Fruit fly (Drosophila melanogaster): ENCODE data around the gene Dd.

The Dd gene

DNA sequence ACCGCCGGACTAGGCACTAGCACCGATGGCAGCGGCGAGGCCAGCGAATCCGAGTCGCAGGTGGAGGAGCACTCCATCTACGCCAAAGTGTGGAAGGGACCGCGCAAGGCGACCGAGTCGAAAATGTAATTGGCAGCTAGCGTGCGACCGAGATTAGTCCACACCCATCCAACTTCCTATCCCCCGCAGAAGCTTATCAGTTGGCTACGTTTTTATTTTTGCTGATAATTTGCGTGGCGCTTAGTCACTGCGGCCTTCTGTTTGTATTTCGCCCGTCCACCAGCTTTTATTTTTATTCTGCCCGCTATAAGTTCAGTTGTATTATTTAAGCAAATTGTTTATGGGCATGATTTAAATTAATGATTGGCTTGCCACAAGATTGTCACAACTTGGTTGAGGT, 29.7 kb upstream of the Dd start:
- TF ChIP-seq cas (GFP tag; IDR thresholded peaks at IDR 0.05): no peak
- TF ChIP-seq CG34376 (GFP tag; optimal IDR thresholded peaks at IDR 0.05): peak; percentile 29
- no peak for TF ChIP-seq CG6254 (GFP tag; optimal IDR thresholded peaks at IDR 0.05)
- no peak for TF ChIP-seq phol (tag; optimal IDR thresholded peaks at IDR 0.05)
- TF ChIP-seq Atf-2 (GFP tag; optimal IDR thresholded peaks at IDR 0.05): no peak
- 0 out of 2 replicates have a peak, but pooled peaks have one; percentile 21 for TF ChIP-seq GATAe (GFP tag; conservative IDR thresholded peaks at IDR 0.05)
- no peak for TF ChIP-seq wor (GFP tag; IDR thresholded peaks at IDR 0.05)
- peak; percentile 71 for TF ChIP-seq exex (tag; optimal IDR thresholded peaks at IDR 0.05)
- peak; percentile 98 for TF ChIP-seq sug (tag; optimal IDR thresholded peaks at IDR 0.05)

DNA sequence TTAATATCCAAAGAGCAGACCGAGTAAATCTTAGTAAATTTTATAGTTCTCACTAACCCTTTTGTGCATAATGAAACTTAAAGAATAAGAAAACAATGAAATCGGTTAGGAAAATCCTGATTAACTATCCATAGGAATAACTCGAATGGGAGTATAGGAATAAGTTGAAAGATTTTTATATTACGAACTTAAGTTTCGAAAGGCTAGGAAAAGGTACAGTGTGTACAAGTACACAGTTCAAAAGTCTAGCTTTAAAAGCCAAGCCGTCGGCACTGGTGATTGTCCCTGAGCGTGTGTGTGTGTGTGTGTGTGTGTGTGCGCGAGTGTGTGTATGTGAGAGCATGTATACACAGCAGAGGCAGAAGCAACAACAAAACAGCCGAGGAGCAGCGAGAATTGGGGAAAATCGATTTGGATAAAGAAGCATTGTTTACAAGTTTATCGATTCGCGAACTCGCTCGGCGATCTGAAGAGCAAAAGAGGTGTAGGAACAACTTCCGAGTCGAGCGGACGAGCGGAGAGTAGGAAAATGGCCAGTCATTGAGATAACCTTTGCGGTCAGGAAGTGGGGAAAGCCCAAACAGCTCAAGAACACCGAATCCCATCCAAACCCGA, 27.5 kb upstream of the Dd start:
- TF ChIP-seq disco-r (GFP tag; optimal IDR thresholded peaks at IDR 0.05) (no peak), NC2β (GFP tag; optimal IDR thresholded peaks at IDR 0.05) (no peak), kah (GFP tag; optimal IDR thresholded peaks at IDR 0.05) (no peak), pum (GFP tag; optimal IDR thresholded peaks at IDR 0.05) (no peak), Ets65A (GFP tag) (peak; percentile 35), CG3281 (GFP tag; optimal IDR thresholded peaks at IDR 0.05) (no peak), Fer3 (tag; optimal IDR thresholded peaks at IDR 0.05) (no peak), lab (GFP tag; optimal IDR thresholded peaks at IDR 0.05) (no peak), CG15601 (tag; optimal IDR thresholded peaks at IDR 0.05) (no peak), tio (GFP tag; optimal IDR thresholded peaks at IDR 0.05) (no peak), grau (tag; optimal IDR thresholded peaks at IDR 0.05) (peak; percentile 15), HLH3B (GFP tag; IDR thresholded peaks at IDR 0.05) (no peak), CG7372 (GFP tag; IDR thresholded peaks at IDR 0.05) (no peak), sima (GFP tag; optimal IDR thresholded peaks at IDR 0.05) (no peak), unpg (GFP tag; optimal IDR thresholded peaks at IDR 0.05) (no peak), CG2875 (GFP tag; optimal IDR thresholded peaks at IDR 0.05) (no peak), row (GFP tag; IDR thresholded peaks at IDR 0.05) (peak; percentile 51; the same call in 2 of the 3 replicates), nmo (GFP tag; optimal IDR thresholded peaks at IDR 0.05) (no peak), cg (GFP tag; optimal IDR thresholded peaks at IDR 0.05) (peak; percentile 77), sens (GFP tag) (peak; percentile 63), sna (GFP tag; IDR thresholded peaks at IDR 0.05; ENCODE audit: partially characterized antibody) (no peak), onecut (GFP tag; IDR thresholded peaks at IDR 0.05) (peak; percentile 99), CG4360 (GFP tag; IDR thresholded peaks at IDR 0.05) (peak; percentile 40; the same call in 1 of the 2 replicates), Sry-β (GFP tag; optimal IDR thresholded peaks at IDR 0.05) (peak; percentile 89), Xbp1 (GFP tag; optimal IDR thresholded peaks at IDR 0.05) (no peak), CG7987 (GFP tag; optimal IDR thresholded peaks at IDR 0.05) (no peak), bigmax (GFP tag; optimal IDR thresholded peaks at IDR 0.05) (no peak), dan (GFP tag; IDR thresholded peaks at IDR 0.05) (no peak), CG10321 (GFP tag; IDR thresholded peaks at IDR 0.05) (no peak), Med (GFP tag) (no peak), Optix (GFP tag; IDR thresholded peaks at IDR 0.05) (no peak), ATbp (GFP tag; optimal IDR thresholded peaks at IDR 0.05) (no peak), en (GFP tag; optimal IDR thresholded peaks at IDR 0.05) (no peak), CG10209 (GFP tag; optimal IDR thresholded peaks at IDR 0.05) (no peak), scrt (GFP tag; optimal IDR thresholded peaks at IDR 0.05) (no peak), Adf1 (GFP tag; IDR thresholded peaks at IDR 0.05) (no peak), aop (GFP tag; IDR thresholded peaks at IDR 0.05) (no peak), eve (GFP tag; optimal IDR thresholded peaks at IDR 0.05) (no peak), MBD-R2 (GFP tag; IDR thresholded peaks at IDR 0.05) (peak; percentile 55), gcm2 (GFP tag; optimal IDR thresholded peaks at IDR 0.05) (no peak), Sin3A (optimal IDR thresholded peaks at IDR 0.05) (no peak)

Data from whole organism, embryonic.